Worm (Caenorhabditis elegans): Measurements from ENCODE around the gene C06A6.7.

C06A6.7 gene

ce11 chrIV:7794709-7795108 lies 43.6 kb downstream of the C06A6.7 start, which contains the start of gene ntp-1:
ntp-1 (minus strand) TSS chrIV:7794809.
- TF ChIP-seq nhr-77 (tag; optimal IDR thresholded peaks at IDR 0.05) = no peak
- no peak for TF ChIP-seq ZK546.5 (tag; optimal IDR thresholded peaks at IDR 0.05)
- no peak for TF ChIP-seq skn-1 (tag; optimal IDR thresholded peaks at IDR 0.05)
- no peak for TF ChIP-seq aly-2 (tag; optimal IDR thresholded peaks at IDR 0.05)
- no peak for TF ChIP-seq nhr-12 (tag; optimal IDR thresholded peaks at IDR 0.05)

DNA sequence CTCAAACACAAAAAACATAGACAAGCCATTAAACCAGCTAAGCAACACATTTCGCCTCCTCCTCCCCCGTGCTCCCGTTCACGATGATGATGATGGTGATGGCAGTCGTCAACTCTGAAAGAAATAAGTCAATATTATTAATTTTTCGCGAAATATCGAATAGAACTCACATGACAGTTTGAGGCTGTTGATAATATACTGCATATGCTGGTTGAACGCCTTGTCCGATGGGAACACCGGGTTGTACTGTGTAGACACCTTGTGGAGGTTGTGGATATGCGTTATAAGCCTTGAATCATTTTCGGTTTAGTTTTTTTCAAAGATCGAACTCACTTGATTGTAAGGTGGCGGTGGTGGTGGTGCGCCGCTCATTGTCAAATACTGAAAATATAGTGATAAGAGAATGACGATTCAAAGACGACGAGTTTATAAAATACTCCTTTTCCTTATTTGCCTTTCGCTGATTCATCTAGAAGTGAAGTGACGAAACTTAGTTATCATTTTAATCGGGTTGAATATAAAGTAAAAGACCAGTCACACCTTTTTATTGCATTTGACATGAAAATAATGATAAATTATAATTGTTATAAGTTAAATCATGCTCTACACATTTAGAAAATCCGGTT lies 46.4 kb downstream of the C06A6.7 start, which contains the start of gene C33H5.13:
Gene C33H5.13, minus strand, starts transcription at position 443 of the 626 bp plus-strand sequence.
- no peak for TF ChIP-seq nhr-237 (tag; optimal IDR thresholded peaks at IDR 0.05)
- TF ChIP-seq gmeb-1 (tag; optimal IDR thresholded peaks at IDR 0.05) = no peak
- TF ChIP-seq R02D3.7 (tag; optimal IDR thresholded peaks at IDR 0.05) = no peak
- no peak for TF ChIP-seq lsy-2 (tag; optimal IDR thresholded peaks at IDR 0.05)
- TF ChIP-seq skn-1 (tag; optimal IDR thresholded peaks at IDR 0.05) = peak; percentile 35
- peak; percentile 32 for TF ChIP-seq crh-2 (tag; optimal IDR thresholded peaks at IDR 0.05)
- peak; percentile 7 for TF ChIP-seq nhr-129 (tag; optimal IDR thresholded peaks at IDR 0.05)
- peak; percentile 97 for TF ChIP-seq fos-1 (tag; optimal IDR thresholded peaks at IDR 0.05)
- TF ChIP-seq sma-9 (GFP tag; optimal IDR thresholded peaks at IDR 0.05) = peak; percentile 13
- TF ChIP-seq sma-9 (tag; optimal IDR thresholded peaks at IDR 0.05) = no peak

ce11 chrIV:7790801-7791588 lies 47.3 kb downstream of the C06A6.7 start, which contains the start of gene rsp-6:
rsp-6 (minus strand) TSS chrIV:7791229.
- TF ChIP-seq gmeb-1 (tag; optimal IDR thresholded peaks at IDR 0.05) (peak; percentile 88), ceh-16 (tag; optimal IDR thresholded peaks at IDR 0.05) (peak; percentile 65), unc-62 (GFP tag; optimal IDR thresholded peaks at IDR 0.05) (no peak), elt-3 (tag; optimal IDR thresholded peaks at IDR 0.05) (no peak), ztf-11 (tag; optimal IDR thresholded peaks at IDR 0.05) (no peak), alr-1 (tag; optimal IDR thresholded peaks at IDR 0.05) (peak; percentile 80), fos-1 (tag; optimal IDR thresholded peaks at IDR 0.05) (peak; percentile 39), blmp-1 (tag; optimal IDR thresholded peaks at IDR 0.05; ENCODE audit: insufficient read depth) (peak; percentile 14), ama-1 (optimal IDR thresholded peaks at IDR 0.05) (peak; percentile 67), C34F6.9 (tag; optimal IDR thresholded peaks at IDR 0.05) (peak; percentile 90), crh-2 (tag; optimal IDR thresholded peaks at IDR 0.05) (peak; percentile 91), nhr-6 (tag; optimal IDR thresholded peaks at IDR 0.05) (peak; percentile 64), skn-1 (tag; optimal IDR thresholded peaks at IDR 0.05) (peak; percentile 66), nhr-21 (tag; optimal IDR thresholded peaks at IDR 0.05) (peak; percentile 67), snpc-4 (tag; optimal IDR thresholded peaks at IDR 0.05) (peak; percentile 71), unc-55 (GFP tag; optimal IDR thresholded peaks at IDR 0.05) (peak; percentile 97), dmd-4 (tag; optimal IDR thresholded peaks at IDR 0.05) (no peak), mdl-1 (tag; optimal IDR thresholded peaks at IDR 0.05) (peak in 1 of 2 experiments; percentile 62), Y55F3AM.14 (GFP tag; optimal IDR thresholded peaks at IDR 0.05) (no peak), lsy-2 (tag; optimal IDR thresholded peaks at IDR 0.05) (peak; percentile 96 to 99), aly-2 (tag; optimal IDR thresholded peaks at IDR 0.05) (no peak), lin-13 (GFP tag; optimal IDR thresholded peaks at IDR 0.05) (peak; percentile 93), F13H6.1 (tag; optimal IDR thresholded peaks at IDR 0.05) (peak; percentile 76), R02D3.7 (tag; optimal IDR thresholded peaks at IDR 0.05) (peak; percentile 4), nhr-23 (tag; optimal IDR thresholded peaks at IDR 0.05) (no peak), ZK546.5 (tag; optimal IDR thresholded peaks at IDR 0.05) (peak; percentile 66), ztf-4 (tag; optimal IDR thresholded peaks at IDR 0.05) (peak; percentile 86), nhr-12 (tag; optimal IDR thresholded peaks at IDR 0.05) (no peak), peb-1 (tag; optimal IDR thresholded peaks at IDR 0.05) (no peak), elt-1 (tag; optimal IDR thresholded peaks at IDR 0.05) (no peak), mab-5 (tag; optimal IDR thresholded peaks at IDR 0.05) (peak; percentile 88), ceh-82 (tag; optimal IDR thresholded peaks at IDR 0.05) (peak; percentile 59), unc-39 (tag; optimal IDR thresholded peaks at IDR 0.05) (no peak), nhr-10 (tag; optimal IDR thresholded peaks at IDR 0.05) (no peak), sma-3 (GFP tag; optimal IDR thresholded peaks at IDR 0.05) (peak; percentile 82), lin-11 (tag; optimal IDR thresholded peaks at IDR 0.05) (peak; percentile 94), nhr-11 (tag; optimal IDR thresholded peaks at IDR 0.05) (no peak), nhr-129 (tag; optimal IDR thresholded peaks at IDR 0.05) (peak; percentile 95), egl-27 (tag; optimal IDR thresholded peaks at IDR 0.05) (peak; percentile 18), zag-1 (tag; optimal IDR thresholded peaks at IDR 0.05) (peak; percentile 36), mbf-1 (tag; optimal IDR thresholded peaks at IDR 0.05) (no peak), nhr-77 (tag; optimal IDR thresholded peaks at IDR 0.05) (no peak), nhr-237 (tag; optimal IDR thresholded peaks at IDR 0.05) (no peak), sem-4 (tag; optimal IDR thresholded peaks at IDR 0.05) (peak; percentile 48), sma-9 (GFP tag; optimal IDR thresholded peaks at IDR 0.05) (peak; percentile 74), sma-9 (tag; optimal IDR thresholded peaks at IDR 0.05) (no peak)

Data from whole organism, L2 larva.